Worm (Caenorhabditis elegans) whole organism, L4/young adult: ENCODE data around the gene alg-4.

Experiments used
- W03F9.2 ChIP-seq: fragments of 150-350 bp; optimal IDR thresholded peaks from 2 replicates; lab custom pipeline; 2014; ENCODE audit warnings: missing biosample characterization, missing genetic modification characterization
- him-1 ChIP-seq: sonication (generic microtip); optimal IDR thresholded peaks from 2 replicates; lab custom pipeline; 2016; ENCODE audit warnings: missing genotype, missing genetic modification reagents, missing genetic modification characterization, missing compliant biosample characterization

DNA sequence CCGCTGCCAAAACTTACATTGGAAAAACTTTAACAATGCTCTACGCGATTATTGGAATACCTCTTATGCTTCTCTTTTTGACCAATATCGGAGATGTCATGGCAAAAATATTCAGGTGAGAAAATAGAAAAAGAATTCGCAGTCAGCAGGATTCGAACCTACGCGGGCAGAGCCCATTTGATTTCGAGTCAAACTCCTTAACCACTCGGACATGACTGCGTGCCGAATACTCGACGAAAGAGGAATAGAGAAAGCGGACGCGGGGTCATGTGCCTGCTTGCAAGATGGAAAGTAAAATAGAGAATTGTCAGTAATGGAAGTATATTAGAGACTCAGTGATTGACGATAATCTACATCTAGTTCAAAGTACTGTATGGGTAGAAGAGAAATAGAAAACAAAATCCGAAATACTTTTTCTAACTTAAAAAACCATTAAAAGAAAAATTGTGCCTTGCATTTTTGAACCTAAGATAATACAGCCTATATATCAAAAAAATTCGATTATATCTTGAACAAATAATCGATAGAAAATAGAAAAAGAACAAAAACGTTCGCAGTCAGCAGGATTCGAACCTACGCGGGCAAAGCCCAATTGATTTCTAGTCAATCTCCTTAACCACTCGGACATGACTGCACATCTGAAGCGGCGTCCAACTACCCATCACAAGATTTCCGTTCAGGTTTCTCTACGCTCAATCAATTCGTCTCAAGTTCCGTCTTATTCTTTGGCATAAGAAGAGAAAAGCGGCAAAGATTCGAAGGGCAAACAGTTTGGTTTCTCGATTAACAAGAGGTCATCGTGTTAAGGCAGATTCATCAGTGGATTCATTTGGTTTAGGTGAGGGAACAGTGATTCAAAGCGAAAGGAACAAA is 29.5 kb downstream of the alg-4 start:
- TF ChIP-seq him-1 (peak; percentile 50), W03F9.2 (no peak)
